In the genomic region with DNA sequence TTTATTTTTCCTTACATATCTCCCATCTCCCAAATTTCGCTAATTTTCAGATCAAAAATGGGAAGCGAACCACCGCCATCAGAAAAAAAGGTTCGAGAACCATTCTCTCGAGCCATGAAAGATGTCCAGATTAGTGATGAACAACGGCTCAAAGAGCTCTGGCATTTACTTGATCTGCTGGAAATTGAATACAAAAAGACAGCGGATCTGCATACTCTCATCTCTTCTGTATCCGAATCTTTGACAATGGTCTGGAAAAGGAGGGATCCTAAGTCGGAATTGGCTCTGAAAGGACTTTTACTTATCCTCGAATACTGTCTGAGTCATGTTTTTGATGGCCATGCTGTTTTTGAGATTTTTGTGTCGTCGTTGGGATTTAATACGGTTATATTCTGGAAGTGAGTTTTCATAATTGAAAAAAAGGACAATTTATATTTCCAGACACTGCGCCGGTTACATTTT, we compare ENCODE assay signal across 5 worm cellular contexts.
TF ChIP-seq lines count a peak whose summit lies in the region.

TSS of gene tps-2 (plus strand) at position 51 of the 462 bp plus-strand sequence.

TF ChIP-seq in whole organism, L1 larva, 84 proteins besides CTCF, POLR2A, EP300 and RAD21:
- TF ChIP-seq ceh-8 (GFP tag; optimal IDR thresholded peaks at IDR 0.05; lab: Kevin White, UChicago), result no peak
- TF ChIP-seq dsc-1 (tag; optimal IDR thresholded peaks at IDR 0.05; lab: Kevin White, UChicago), result no peak
- peak; percentile 63 for TF ChIP-seq ama-1 (optimal IDR thresholded peaks at IDR 0.05; lab: Kevin White, UChicago)
- TF ChIP-seq aly-2 (tag; optimal IDR thresholded peaks at IDR 0.05; lab: Kevin White, UChicago), result no peak

TF ChIP-seq in whole organism, L2 larva, 48 proteins besides CTCF, POLR2A, EP300 and RAD21:
- TF ChIP-seq gmeb-1 (tag; optimal IDR thresholded peaks at IDR 0.05; lab: Kevin White, UChicago), result no peak
- peak; percentile 60 for TF ChIP-seq ama-1 (optimal IDR thresholded peaks at IDR 0.05; lab: Kevin White, UChicago)
- TF ChIP-seq lin-39 (tag; optimal IDR thresholded peaks at IDR 0.05; lab: Kevin White, UChicago), result no peak

TF ChIP-seq in whole organism, L3 larva, 47 proteins besides CTCF, POLR2A, EP300 and RAD21:
- TF ChIP-seq nhr-23 (tag; optimal IDR thresholded peaks at IDR 0.05; lab: Kevin White, UChicago), result no peak
- no peak for TF ChIP-seq nhr-43 (tag; optimal IDR thresholded peaks at IDR 0.05; lab: Kevin White, UChicago; ENCODE audit: poor library complexity, severe bottlenecking)
- TF ChIP-seq nfya-1 (tag; optimal IDR thresholded peaks at IDR 0.05; lab: Kevin White, UChicago; ENCODE audit: insufficient read depth), result peak; percentile 13
- no peak for TF ChIP-seq egl-27 (tag; optimal IDR thresholded peaks at IDR 0.05; lab: Kevin White, UChicago)
- TF ChIP-seq ZK546.5 (tag; optimal IDR thresholded peaks at IDR 0.05; lab: Kevin White, UChicago), result no peak
- peak; percentile 92 for TF ChIP-seq ama-1 (optimal IDR thresholded peaks at IDR 0.05; lab: Kevin White, UChicago)
- no peak for TF ChIP-seq fkh-10 (GFP tag; optimal IDR thresholded peaks at IDR 0.05; lab: Kevin White, UChicago)

TF ChIP-seq in whole organism, L4 larva, 104 proteins besides CTCF, POLR2A, EP300 and RAD21:
- TF ChIP-seq sdz-12 (GFP tag; optimal IDR thresholded peaks at IDR 0.05; lab: Kevin White, UChicago), result peak; percentile 28
- peak in 1 of 2 experiments; percentile 18 for TF ChIP-seq lsy-2 (tag; optimal IDR thresholded peaks at IDR 0.05; lab: Kevin White, UChicago)
- peak; percentile 29; the same call in 1 of the 2 replicates for TF ChIP-seq ctbp-1 (GFP tag; IDR thresholded peaks at IDR 0.05; lab: Robert Waterston, UW)
- TF ChIP-seq Y105C5A.15 (GFP tag; IDR thresholded peaks at IDR 0.05; lab: Robert Waterston, UW), result 0 out of 2 replicates have a peak, but pooled peaks have one; percentile 28
- TF ChIP-seq Y75B8A.6 (GFP tag; IDR thresholded peaks at IDR 0.05; lab: Robert Waterston, UW), result peak; percentile 5; the same call in 1 of the 2 replicates
- TF ChIP-seq mep-1 (tag; optimal IDR thresholded peaks at IDR 0.05; lab: Kevin White, UChicago), result peak; percentile 9
- peak; percentile 12; the same call in 1 of the 2 replicates for TF ChIP-seq arid-1 (GFP tag; conservative IDR thresholded peaks at IDR 0.05; lab: Robert Waterston, UW)
- TF ChIP-seq T20F7.1 (GFP tag; optimal IDR thresholded peaks at IDR 0.05; lab: Kevin White, UChicago), result peak; percentile 0
- peak; percentile 96 for TF ChIP-seq aha-1 (tag; lab: Kevin White, UChicago)
- TF ChIP-seq cey-2 (tag; optimal IDR thresholded peaks at IDR 0.05; lab: Kevin White, UChicago; ENCODE audit: borderline replicate concordance, insufficient read depth), result no peak
- no peak; the same call in 1 of the 2 replicates for TF ChIP-seq mdt-29 (GFP tag; IDR thresholded peaks at IDR 0.05; lab: Robert Waterston, UW)

TF ChIP-seq in whole organism, young adult, 124 proteins besides CTCF, POLR2A, EP300 and RAD21:
- TF ChIP-seq gei-17 (GFP tag; optimal IDR thresholded peaks at IDR 0.05; lab: Kevin White, UChicago) (no peak), Y95B8A.8 (GFP tag; IDR thresholded peaks at IDR 0.05; lab: Robert Waterston, UW) (no peak), let-607 (tag; optimal IDR thresholded peaks at IDR 0.05; lab: Kevin White, UChicago) (peak in 1 of 2 experiments; percentile 6), hsf-1 (GFP tag; IDR thresholded peaks at IDR 0.05; lab: Robert Waterston, UW) (no peak), fkh-3 (tag; optimal IDR thresholded peaks at IDR 0.05; lab: Kevin White, UChicago) (no peak), tbp1 (GFP tag; optimal IDR thresholded peaks at IDR 0.05; lab: Kevin White, UChicago) (no peak), efl-1 (GFP tag; optimal IDR thresholded peaks at IDR 0.05; lab: Kevin White, UChicago) (no peak), sptf-2 (GFP tag; optimal IDR thresholded peaks at IDR 0.05; lab: Kevin White, UChicago) (no peak), akir-1 (GFP tag; optimal IDR thresholded peaks at IDR 0.05; lab: Kevin White, UChicago) (no peak), D2030.7 (GFP tag; IDR thresholded peaks at IDR 0.05; lab: Robert Waterston, UW) (no peak), dox-1 (GFP tag; IDR thresholded peaks at IDR 0.05; lab: Robert Waterston, UW) (0 out of 2 replicates have a peak, but pooled peaks have one; percentile 4), ceh-79 (tag; optimal IDR thresholded peaks at IDR 0.05; lab: Kevin White, UChicago) (no peak), somi-1 (GFP tag; optimal IDR thresholded peaks at IDR 0.05; lab: Kevin White, UChicago) (no peak), pbrm-1 (GFP tag; IDR thresholded peaks at IDR 0.05; lab: Robert Waterston, UW) (no peak), ama-1 (optimal IDR thresholded peaks at IDR 0.05; lab: Kevin White, UChicago) (peak; percentile 84), ama-1 (GFP tag; optimal IDR thresholded peaks at IDR 0.05; lab: Kevin White, UChicago) (no peak), hmg-20 (GFP tag; IDR thresholded peaks at IDR 0.05; lab: Robert Waterston, UW) (no peak), mes-4 (tag; optimal IDR thresholded peaks at IDR 0.05; lab: Kevin White, UChicago) (no peak), ztf-25 (GFP tag; IDR thresholded peaks at IDR 0.05; lab: Robert Waterston, UW) (no peak), attf-3 (GFP tag; conservative IDR thresholded peaks at IDR 0.05; lab: Robert Waterston, UW) (no peak), dpl-1 (GFP tag; optimal IDR thresholded peaks at IDR 0.05; lab: Kevin White, UChicago) (no peak), K12H6.12 (tag; optimal IDR thresholded peaks at IDR 0.05; lab: Kevin White, UChicago) (no peak)
